Fruit fly (Drosophila melanogaster): ENCODE measurements around the gene Chpf.

The Chpf gene

dm6 chrX:13136939-13137697, 24.9 kb upstream of the Chpf start:
- TF ChIP-seq CG12768 (GFP tag; optimal IDR thresholded peaks at IDR 0.05) (no peak), cic (GFP tag; optimal IDR thresholded peaks at IDR 0.05) (no peak), pad (GFP tag; optimal IDR thresholded peaks at IDR 0.05) (no peak), CG7045 (GFP tag; optimal IDR thresholded peaks at IDR 0.05) (no peak), cnc (optimal IDR thresholded peaks at IDR 0.05) (no peak), Crg-1 (GFP tag; optimal IDR thresholded peaks at IDR 0.05) (no peak), CG14711 (tag; optimal IDR thresholded peaks at IDR 0.05) (no peak), Clk (GFP tag; optimal IDR thresholded peaks at IDR 0.05) (no peak), toe (GFP tag; optimal IDR thresholded peaks at IDR 0.05) (no peak), CG5204 (GFP tag; optimal IDR thresholded peaks at IDR 0.05) (no peak), Mnt (GFP tag; optimal IDR thresholded peaks at IDR 0.05) (no peak), CG33017 (tag; optimal IDR thresholded peaks at IDR 0.05) (no peak), tj (GFP tag; optimal IDR thresholded peaks at IDR 0.05) (no peak), Hr96 (GFP tag; optimal IDR thresholded peaks at IDR 0.05) (no peak), kay (GFP tag; ENCODE audit: borderline replicate concordance) (no peak), CG11617 (GFP tag; optimal IDR thresholded peaks at IDR 0.05) (no peak), CG1620 (GFP tag; optimal IDR thresholded peaks at IDR 0.05) (no peak), bab1 (GFP tag; optimal IDR thresholded peaks at IDR 0.05) (no peak)

dm6 chrX:13135702-13136101, 23.4 kb upstream of the Chpf start:
- TF ChIP-seq ovo (GFP tag; optimal IDR thresholded peaks at IDR 0.05) (no peak), CG1620 (GFP tag; optimal IDR thresholded peaks at IDR 0.05) (no peak), tj (GFP tag; optimal IDR thresholded peaks at IDR 0.05) (no peak), cnc (optimal IDR thresholded peaks at IDR 0.05) (no peak), CG11617 (GFP tag; optimal IDR thresholded peaks at IDR 0.05) (no peak), bab1 (GFP tag; optimal IDR thresholded peaks at IDR 0.05) (no peak), kay (GFP tag; ENCODE audit: borderline replicate concordance) (no peak), CG7045 (GFP tag; optimal IDR thresholded peaks at IDR 0.05) (no peak), cic (GFP tag; optimal IDR thresholded peaks at IDR 0.05) (no peak), Mnt (GFP tag; optimal IDR thresholded peaks at IDR 0.05) (no peak), Clk (GFP tag; optimal IDR thresholded peaks at IDR 0.05) (no peak), pad (GFP tag; optimal IDR thresholded peaks at IDR 0.05) (no peak)

dm6 chrX:13134811-13135210, 22.5 kb upstream of the Chpf start:
- TF ChIP-seq CG11617 (GFP tag; optimal IDR thresholded peaks at IDR 0.05), result no peak
- TF ChIP-seq bab1 (GFP tag; optimal IDR thresholded peaks at IDR 0.05), result no peak
- no peak for TF ChIP-seq CG7101 (tag; optimal IDR thresholded peaks at IDR 0.05)
- TF ChIP-seq kay (GFP tag; ENCODE audit: borderline replicate concordance), result no peak
- TF ChIP-seq cic (GFP tag; optimal IDR thresholded peaks at IDR 0.05), result no peak
- TF ChIP-seq Mnt (GFP tag; optimal IDR thresholded peaks at IDR 0.05), result no peak
- TF ChIP-seq Hr96 (GFP tag; optimal IDR thresholded peaks at IDR 0.05), result no peak
- TF ChIP-seq tj (GFP tag; optimal IDR thresholded peaks at IDR 0.05), result no peak
- TF ChIP-seq CG7045 (GFP tag; optimal IDR thresholded peaks at IDR 0.05), result no peak
- no peak for TF ChIP-seq CG12768 (GFP tag; optimal IDR thresholded peaks at IDR 0.05)
- TF ChIP-seq CG5204 (GFP tag; optimal IDR thresholded peaks at IDR 0.05), result no peak
- no peak for TF ChIP-seq cnc (optimal IDR thresholded peaks at IDR 0.05)
- TF ChIP-seq CG14711 (tag; optimal IDR thresholded peaks at IDR 0.05), result no peak
- TF ChIP-seq CG33017 (tag; optimal IDR thresholded peaks at IDR 0.05), result no peak
- TF ChIP-seq Crg-1 (GFP tag; optimal IDR thresholded peaks at IDR 0.05), result no peak
- TF ChIP-seq pad (GFP tag; optimal IDR thresholded peaks at IDR 0.05), result no peak
- no peak for TF ChIP-seq toe (GFP tag; optimal IDR thresholded peaks at IDR 0.05)
- no peak for TF ChIP-seq Clk (GFP tag; optimal IDR thresholded peaks at IDR 0.05)
- no peak for TF ChIP-seq CG1620 (GFP tag; optimal IDR thresholded peaks at IDR 0.05)
- no peak for TF ChIP-seq ovo (GFP tag; optimal IDR thresholded peaks at IDR 0.05)

- TF ChIP-seq Clk (GFP tag; optimal IDR thresholded peaks at IDR 0.05) (peak; percentile 97), kay (GFP tag; ENCODE audit: borderline replicate concordance) (no peak), bab1 (GFP tag; optimal IDR thresholded peaks at IDR 0.05) (peak; percentile 96), toe (GFP tag; optimal IDR thresholded peaks at IDR 0.05) (peak; percentile 92), cnc (optimal IDR thresholded peaks at IDR 0.05) (no peak), CG5204 (GFP tag; optimal IDR thresholded peaks at IDR 0.05) (peak; percentile 96), Mnt (GFP tag; optimal IDR thresholded peaks at IDR 0.05) (peak; percentile 97), Crg-1 (GFP tag; optimal IDR thresholded peaks at IDR 0.05) (peak; percentile 98), ovo (GFP tag; optimal IDR thresholded peaks at IDR 0.05) (peak; percentile 90), Hr96 (GFP tag; optimal IDR thresholded peaks at IDR 0.05) (peak; percentile 99), CG14711 (tag; optimal IDR thresholded peaks at IDR 0.05) (peak; percentile 96), CG7101 (tag; optimal IDR thresholded peaks at IDR 0.05) (peak; percentile 99), tj (GFP tag; optimal IDR thresholded peaks at IDR 0.05) (peak; percentile 96), CG7045 (GFP tag; optimal IDR thresholded peaks at IDR 0.05) (peak; percentile 97), CG1620 (GFP tag; optimal IDR thresholded peaks at IDR 0.05) (peak; percentile 99), CG33017 (tag; optimal IDR thresholded peaks at IDR 0.05) (peak; percentile 97), CG11617 (GFP tag; optimal IDR thresholded peaks at IDR 0.05) (peak; percentile 98), pad (GFP tag; optimal IDR thresholded peaks at IDR 0.05) (peak; percentile 97), CG12768 (GFP tag; optimal IDR thresholded peaks at IDR 0.05) (peak; percentile 98), cic (GFP tag; optimal IDR thresholded peaks at IDR 0.05) (peak; percentile 91)
Measured at dm6 chrX:13131063-13131773, 19.0 kb upstream of the Chpf start.

dm6 chrX:13130175-13130822, 18.0 kb upstream of the Chpf start:
- TF ChIP-seq cic (GFP tag; optimal IDR thresholded peaks at IDR 0.05), result no peak
- peak; percentile 35 for TF ChIP-seq CG14711 (tag; optimal IDR thresholded peaks at IDR 0.05)
- TF ChIP-seq CG33017 (tag; optimal IDR thresholded peaks at IDR 0.05), result no peak
- peak; percentile 5 for TF ChIP-seq Hr96 (GFP tag; optimal IDR thresholded peaks at IDR 0.05)
- peak; percentile 37 for TF ChIP-seq CG7101 (tag; optimal IDR thresholded peaks at IDR 0.05)
- peak; percentile 60 for TF ChIP-seq CG5204 (GFP tag; optimal IDR thresholded peaks at IDR 0.05)
- peak; percentile 42 for TF ChIP-seq toe (GFP tag; optimal IDR thresholded peaks at IDR 0.05)
- peak; percentile 56 for TF ChIP-seq kay (GFP tag; ENCODE audit: borderline replicate concordance)
- peak; percentile 52 for TF ChIP-seq CG7045 (GFP tag; optimal IDR thresholded peaks at IDR 0.05)
- TF ChIP-seq ovo (GFP tag; optimal IDR thresholded peaks at IDR 0.05), result no peak

All from whole organism, adult.